Worm (Caenorhabditis elegans): Measurements from ENCODE around the gene Y51H4A.937.

ce11 chrIV:16501855-16502254, 26.6 kb upstream of the Y51H4A.937 start:
- TF ChIP-seq C17E4.6 (GFP tag; IDR thresholded peaks at IDR 0.05), result no peak
- TF ChIP-seq atf-7 (tag; optimal IDR thresholded peaks at IDR 0.05), result peak; percentile 43
- no peak for TF ChIP-seq somi-1 (GFP tag; optimal IDR thresholded peaks at IDR 0.05)
- TF ChIP-seq nfya-1 (tag; optimal IDR thresholded peaks at IDR 0.05; ENCODE audit: borderline replicate concordance, insufficient read depth), result no peak
- no peak for TF ChIP-seq egl-18 (GFP tag; IDR thresholded peaks at IDR 0.05)
- no peak for TF ChIP-seq unc-62 (GFP tag; optimal IDR thresholded peaks at IDR 0.05)

Data from whole organism, young adult.